Worm (Caenorhabditis elegans) whole organism, young adult: ENCODE results near the gene E02H1.5.
A peak's percentile ranks its signal among the peaks of the same experiment; 100 is the strongest.

Source experiments
- B0019.2 ChIP-seq: fragments of 200-800 bp; sonication (Bioruptor generic); conservative IDR thresholded peaks from 2 replicates; pipeline ENCODE4 v1.3.6; 2022; ENCODE audit warnings: missing genetic modification reagents, missing genetic modification characterization, missing compliant biosample characterization
- B0336.3 ChIP-seq: fragments of 200-800 bp; sonication (Bioruptor generic); IDR thresholded peaks from 2 replicates; pipeline ENCODE4 v1.3.6; 2022; ENCODE audit warnings: missing genetic modification characterization, missing compliant biosample characterization
- F39B2.1 ChIP-seq: fragments of 200-800 bp; sonication (Bioruptor generic); IDR thresholded peaks from 2 replicates; pipeline ENCODE4 v1.3.6; 2022; ENCODE audit warnings: missing genetic modification reagents, missing genetic modification characterization, missing compliant biosample characterization
- K11D2.4 ChIP-seq: fragments of 200-800 bp; sonication (Bioruptor generic); IDR thresholded peaks from 2 replicates; pipeline ENCODE4 v1.3.6; 2022; ENCODE audit warnings: missing genetic modification reagents, missing genetic modification characterization, missing compliant biosample characterization
- K12H6.12 ChIP-seq: fragments of 200-800 bp; sonication (Bioruptor generic); optimal IDR thresholded peaks from 2 replicates; lab custom pipeline; 2018; ENCODE audit warnings: mild to moderate bottlenecking, missing genetic modification characterization, missing compliant biosample characterization
- T07F8.4 ChIP-seq: sonication (generic microtip); optimal IDR thresholded peaks from 2 replicates; lab custom pipeline; 2016; ENCODE audit warnings: mild to moderate bottlenecking, missing genetic modification characterization, moderate library complexity, missing compliant biosample characterization
- attf-3 ChIP-seq: fragments of 200-800 bp; sonication (Bioruptor generic); conservative IDR thresholded peaks from 2 replicates; pipeline ENCODE4 v1.3.6; 2022; ENCODE audit warnings: missing genetic modification reagents, missing genetic modification characterization, missing compliant biosample characterization
- attf-5 ChIP-seq: fragments of 200-800 bp; sonication (Bioruptor generic); optimal IDR thresholded peaks from 2 replicates; lab custom pipeline; 2018; ENCODE audit warnings: mild to moderate bottlenecking, missing genetic modification characterization, missing compliant biosample characterization
- ccch-3 ChIP-seq: fragments of 200-800 bp; sonication (Bioruptor generic); optimal IDR thresholded peaks from 2 replicates; lab custom pipeline; 2018; ENCODE audit warnings: mild to moderate bottlenecking, missing genetic modification characterization, missing compliant biosample characterization
- cebp-1 ChIP-seq, 2 experiments: fragments of 200-800 bp in 1 of 2; sonication (Bioruptor generic) in 1 of 2; sonication (generic microtip) in 1 of 2; IDR thresholded peaks in 1 of 2; optimal IDR thresholded peaks in 1 of 2; 2 replicates each; pipeline versions ENCODE4 v1.3.6 to Lab custom; 2017 to 2022; ENCODE audit warnings: missing compliant biosample characterization in 2 of 2, missing genetic modification characterization in 2 of 2, mild to moderate bottlenecking in 1 of 2, missing genetic modification reagents in 1 of 2, moderate library complexity in 1 of 2
- ceh-27 ChIP-seq: fragments of 200-800 bp; sonication (Bioruptor generic); optimal IDR thresholded peaks from 2 replicates; lab custom pipeline; 2018; ENCODE audit warnings: mild to moderate bottlenecking, missing genetic modification characterization, moderate library complexity, missing compliant biosample characterization
- ceh-91 ChIP-seq: fragments of 200-800 bp; sonication (Bioruptor generic); IDR thresholded peaks from 2 replicates; pipeline ENCODE4 v1.3.6; 2022; ENCODE audit warnings: missing genetic modification reagents, missing genetic modification characterization, missing compliant biosample characterization
- chd-7 ChIP-seq: sonication (generic microtip); optimal IDR thresholded peaks from 2 replicates; lab custom pipeline; 2016; ENCODE audit warnings: mild to moderate bottlenecking, missing genetic modification characterization, moderate library complexity, missing compliant biosample characterization
- dox-1 ChIP-seq: fragments of 200-800 bp; sonication (Bioruptor generic); IDR thresholded peaks from 2 replicates; pipeline ENCODE4 v1.3.6; 2022; ENCODE audit warnings: missing genetic modification reagents, missing genetic modification characterization, missing compliant biosample characterization
- egrh-3 ChIP-seq: fragments of 200-800 bp; sonication (Bioruptor generic); IDR thresholded peaks from 2 replicates; pipeline ENCODE4 v1.3.6; 2022; ENCODE audit warnings: missing genetic modification reagents, missing genetic modification characterization, missing compliant biosample characterization
- gei-17 ChIP-seq: fragments of 200-800 bp; sonication (Bioruptor generic); optimal IDR thresholded peaks from 2 replicates; lab custom pipeline; 2018; ENCODE audit warnings: mild to moderate bottlenecking, missing genetic modification characterization, missing compliant biosample characterization
- hmg-1.2 ChIP-seq: fragments of 200-800 bp; sonication (Bioruptor generic); IDR thresholded peaks from 2 replicates; pipeline ENCODE4 v1.3.6; 2022; ENCODE audit warnings: missing genetic modification reagents, missing genetic modification characterization, missing compliant biosample characterization
- lin-26 ChIP-seq: fragments of 200-800 bp; sonication (Bioruptor generic); IDR thresholded peaks from 2 replicates; pipeline ENCODE4 v1.3.6; 2022; ENCODE audit warnings: missing genetic modification reagents, missing genetic modification characterization, missing compliant biosample characterization
- lin-35 ChIP-seq, 3 experiments: fragments of 150-350 bp in 2 of 3; sonication (generic microtip) in 1 of 3; optimal IDR thresholded peaks; 2 replicates each; lab custom pipeline; 2014 to 2018; ENCODE audit warnings: missing biosample characterization in 3 of 3, missing genetic modification characterization in 3 of 3, missing genetic modification reagents in 3 of 3
- lin-40 ChIP-seq: sonication (generic microtip); optimal IDR thresholded peaks from 2 replicates; lab custom pipeline; 2016; ENCODE audit warnings: missing genetic modification characterization, mild to moderate bottlenecking, missing compliant biosample characterization, missing genotype, missing genetic modification reagents
- lin-54 ChIP-seq: fragments of 200-800 bp; sonication (Bioruptor generic); optimal IDR thresholded peaks from 2 replicates; lab custom pipeline; 2018; ENCODE audit warnings: mild to moderate bottlenecking, missing genetic modification characterization, missing compliant biosample characterization
- mcd-1 ChIP-seq: fragments of 200-800 bp; sonication (Bioruptor generic); IDR thresholded peaks from 2 replicates; pipeline ENCODE4 v1.3.6; 2022; ENCODE audit warnings: missing genetic modification reagents, missing genetic modification characterization, missing compliant biosample characterization
- nfya-1 ChIP-seq: sonication (generic microtip); optimal IDR thresholded peaks from 2 replicates; lab custom pipeline; 2017; ENCODE audit warnings: antibody characterized with exemption, missing compliant biosample characterization, missing genetic modification characterization, borderline replicate concordance; ENCODE audit not compliant: insufficient read depth
- nfyb-1 ChIP-seq: fragments of 200-800 bp; sonication (Bioruptor generic); IDR thresholded peaks from 2 replicates; pipeline ENCODE4 v1.3.6; 2022; ENCODE audit warnings: missing genetic modification reagents, missing genetic modification characterization, missing compliant biosample characterization
- nhr-27 ChIP-seq: fragments of 200-800 bp; sonication (Bioruptor generic); optimal IDR thresholded peaks from 2 replicates; lab custom pipeline; 2018; ENCODE audit warnings: mild to moderate bottlenecking, missing genetic modification characterization, moderate library complexity, missing compliant biosample characterization
- nhr-80 ChIP-seq: sonication (generic microtip); optimal IDR thresholded peaks from 2 replicates; lab custom pipeline; 2016; ENCODE audit warnings: missing genetic modification characterization, missing compliant biosample characterization
- pbrm-1 ChIP-seq: fragments of 200-800 bp; sonication (Bioruptor generic); IDR thresholded peaks from 2 replicates; pipeline ENCODE4 v1.3.6; 2022; ENCODE audit warnings: missing genetic modification reagents, missing genetic modification characterization, missing compliant biosample characterization
- rcor-1 ChIP-seq: fragments of 200-800 bp; sonication (Bioruptor generic); IDR thresholded peaks from 2 replicates; pipeline ENCODE4 v1.3.6; 2022; ENCODE audit warnings: missing genetic modification reagents, missing genetic modification characterization, missing compliant biosample characterization
- sea-2 ChIP-seq: fragments of 200-800 bp; sonication (Bioruptor generic); IDR thresholded peaks from 2 replicates; pipeline ENCODE4 v1.3.6; 2022; ENCODE audit warnings: missing genetic modification characterization, missing compliant biosample characterization
- snpc-4 ChIP-seq, 5 experiments: fragments of 150-350 bp in 1 of 5; sonication (generic microtip) in 4 of 5; optimal IDR thresholded peaks; 2 replicates each; lab custom pipeline; 2014 to 2018; ENCODE audit warnings: missing genetic modification characterization in 5 of 5, missing biosample characterization in 3 of 5, antibody characterized with exemption in 2 of 5, mild to moderate bottlenecking in 2 of 5, missing compliant biosample characterization in 2 of 5, missing genotype in 2 of 5, moderate library complexity in 2 of 5, missing genetic modification reagents in 1 of 5
- somi-1 ChIP-seq: fragments of 200-800 bp; sonication (Bioruptor generic); optimal IDR thresholded peaks from 2 replicates; lab custom pipeline; 2018; ENCODE audit warnings: mild to moderate bottlenecking, missing genetic modification characterization, missing compliant biosample characterization
- tlf-1 ChIP-seq: fragments of 200-800 bp; sonication (Bioruptor generic); optimal IDR thresholded peaks from 2 replicates; lab custom pipeline; 2018; ENCODE audit warnings: mild to moderate bottlenecking, missing genetic modification characterization, missing compliant biosample characterization
- unc-62 ChIP-seq: fragments of 150-350 bp; optimal IDR thresholded peaks from 2 replicates; lab custom pipeline; 2014; ENCODE audit warnings: missing biosample characterization, missing genetic modification reagents, missing genetic modification characterization
- zfh-2 ChIP-seq: fragments of 200-800 bp; sonication (Bioruptor generic); conservative IDR thresholded peaks from 2 replicates; pipeline ENCODE4 v1.3.6; 2022; ENCODE audit warnings: missing genetic modification reagents, missing genetic modification characterization, missing compliant biosample characterization

Gene E02H1.5

DNA sequence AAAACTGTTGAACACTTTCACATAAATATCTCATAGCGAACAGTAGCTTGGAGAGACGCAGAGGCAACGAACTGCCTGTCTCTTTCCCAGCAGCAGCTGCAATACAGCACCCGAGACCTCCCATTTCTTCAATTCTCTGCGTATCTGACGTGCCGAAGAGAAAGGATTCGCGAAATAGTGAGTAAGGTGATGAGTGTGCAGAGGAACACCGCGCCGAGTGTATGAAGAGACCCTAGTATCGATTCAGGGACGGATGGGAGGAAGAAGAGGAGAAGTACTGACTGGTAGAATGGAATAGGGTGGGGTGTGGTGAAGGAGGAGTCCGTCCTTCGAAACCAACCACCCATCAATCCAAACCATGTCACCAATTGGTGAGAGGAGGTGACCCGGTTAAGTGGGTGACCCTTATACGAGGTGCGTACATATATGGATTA lies 51.1 kb downstream of the E02H1.5 start:
- peak; percentile 7 for TF ChIP-seq unc-62 (GFP tag; lab: Kevin White, UChicago)
- TF ChIP-seq nhr-80 (tag; lab: Kevin White, UChicago), result peak; percentile 41
- TF ChIP-seq attf-3 (GFP tag; lab: Robert Waterston, UW), result peak; percentile 26; the same call in 1 of the 2 replicates
- peak in 1 of 3 experiments; percentile 51 for TF ChIP-seq lin-35 (GFP tag; optimal IDR thresholded peaks at IDR 0.05; lab: Kevin White, UChicago)
- TF ChIP-seq mcd-1, result peak; percentile 60
- TF ChIP-seq T07F8.4 (tag; lab: Kevin White, UChicago), result no peak
- TF ChIP-seq B0019.2 (GFP tag; lab: Robert Waterston, UW), result no peak
- peak; percentile 37 for TF ChIP-seq lin-54
- peak; percentile 67 for TF ChIP-seq attf-5 (GFP tag; lab: Kevin White, UChicago)
- 0 out of 2 replicates have a peak, but pooled peaks have one; percentile 42 for TF ChIP-seq K11D2.4 (GFP tag; lab: Robert Waterston, UW)
- TF ChIP-seq zfh-2 (GFP tag; lab: Robert Waterston, UW), result peak; percentile 91
- TF ChIP-seq nhr-27 (tag; lab: Kevin White, UChicago), result peak; percentile 10
- peak; percentile 78 for TF ChIP-seq hmg-1.2 (GFP tag; lab: Robert Waterston, UW)
- TF ChIP-seq tlf-1 (GFP tag; lab: Kevin White, UChicago), result no peak
- TF ChIP-seq sea-2 (GFP tag; lab: Robert Waterston, UW), result 0 out of 2 replicates have a peak, but pooled peaks have one; percentile 31
- TF ChIP-seq somi-1 (GFP tag; lab: Kevin White, UChicago), result peak; percentile 48
- TF ChIP-seq nfyb-1 (GFP tag; lab: Robert Waterston, UW), result peak; percentile 64; the same call in 1 of the 2 replicates
- no peak for TF ChIP-seq F39B2.1 (GFP tag; lab: Robert Waterston, UW)
- peak; percentile 16; the same call in 1 of the 2 replicates for TF ChIP-seq B0336.3
- peak; percentile 65; the same call in 1 of the 2 replicates for TF ChIP-seq rcor-1 (GFP tag; lab: Robert Waterston, UW)
- peak; percentile 21; the same call in 1 of the 2 replicates for TF ChIP-seq pbrm-1 (GFP tag; lab: Robert Waterston, UW)
- TF ChIP-seq egrh-3 (GFP tag; lab: Robert Waterston, UW), result peak; percentile 46; the same call in 1 of the 2 replicates
- TF ChIP-seq chd-7, result peak; percentile 45
- TF ChIP-seq gei-17 (GFP tag; lab: Kevin White, UChicago), result peak; percentile 18
- peak; percentile 66 for TF ChIP-seq lin-40 (tag; lab: Kevin White, UChicago)
- no peak for TF ChIP-seq nfya-1 (tag; lab: Kevin White, UChicago)
- peak; percentile 61 for TF ChIP-seq K12H6.12 (tag; lab: Kevin White, UChicago)
- TF ChIP-seq snpc-4 (GFP tag; optimal IDR thresholded peaks at IDR 0.05; lab: Kevin White, UChicago), result no peak
- peak in 2 of 4 experiments; percentile 4 to 35 for TF ChIP-seq snpc-4 (tag; optimal IDR thresholded peaks at IDR 0.05; lab: Kevin White, UChicago)
- TF ChIP-seq ccch-3, result no peak
- TF ChIP-seq ceh-27 (GFP tag; lab: Kevin White, UChicago), result peak; percentile 70
- peak; percentile 58; the same call in 1 of the 2 replicates for TF ChIP-seq dox-1 (GFP tag; lab: Robert Waterston, UW)
- TF ChIP-seq lin-26 (GFP tag; lab: Robert Waterston, UW), result peak; percentile 68; the same call in 1 of the 2 replicates
- TF ChIP-seq cebp-1 (GFP tag; IDR thresholded peaks at IDR 0.05; lab: Robert Waterston, UW), result no peak
- peak; percentile 64 for TF ChIP-seq cebp-1 (tag; optimal IDR thresholded peaks at IDR 0.05; lab: Kevin White, UChicago)
- TF ChIP-seq ceh-91 (GFP tag; lab: Robert Waterston, UW), result no peak
